Worm (Caenorhabditis elegans): Measurements from ENCODE around the gene F10C1.8.

- no peak for TF ChIP-seq dao-5 (tag; optimal IDR thresholded peaks at IDR 0.05)
- TF ChIP-seq W03F9.2 (tag; optimal IDR thresholded peaks at IDR 0.05), result no peak
Measured at ce11 chrII:5765318-5765717, 11.1 kb downstream of the F10C1.8 start, which contains the start of gene ifb-1.

Measured in whole organism, L4/young adult.